Worm (Caenorhabditis elegans) whole organism, L1 larva: ENCODE results near the gene mrpl-16.
A peak's percentile ranks its signal among the peaks of the same experiment; 100 is the strongest.

Experiments used
- F16B12.6 ChIP-seq: fragments of 150-350 bp; optimal IDR thresholded peaks from 2 replicates; lab custom pipeline; 2014; ENCODE audit warnings: missing biosample characterization, missing genetic modification characterization
- aha-1 ChIP-seq: fragments of 150-350 bp; optimal IDR thresholded peaks from 2 replicates; lab custom pipeline; 2014; ENCODE audit warnings: missing biosample characterization, missing genetic modification characterization
- ceh-82 ChIP-seq, 3 experiments: fragments of 150-350 bp in 1 of 3; sonication (generic microtip) in 2 of 3; optimal IDR thresholded peaks; 2 replicates each; lab custom pipeline; 2014 to 2017; ENCODE audit warnings: missing biosample characterization in 3 of 3, missing genetic modification characterization in 3 of 3
- egl-13 ChIP-seq: sonication (generic microtip); optimal IDR thresholded peaks from 2 replicates; lab custom pipeline; 2016; ENCODE audit warnings: missing genotype, missing genetic modification reagents, missing genetic modification characterization, missing compliant biosample characterization
- fkh-10 ChIP-seq: sonication (generic microtip); optimal IDR thresholded peaks from 2 replicates; lab custom pipeline; 2017; ENCODE audit warnings: missing biosample characterization, missing genetic modification reagents, missing genetic modification characterization
- fos-1 ChIP-seq: fragments of 150-350 bp; optimal IDR thresholded peaks from 2 replicates; lab custom pipeline; 2014; ENCODE audit warnings: missing biosample characterization, missing genetic modification characterization
- mdl-1 ChIP-seq, 2 experiments: fragments of 150-350 bp; optimal IDR thresholded peaks; 2 replicates each; lab custom pipeline; 2014 to 2017; ENCODE audit warnings: missing biosample characterization in 2 of 2, missing genetic modification characterization in 2 of 2, inconsistent platforms in 1 of 2
- nhr-11 ChIP-seq: fragments of 150-350 bp; optimal IDR thresholded peaks from 2 replicates; lab custom pipeline; 2014; ENCODE audit warnings: missing biosample characterization, missing genetic modification characterization
- nhr-237 ChIP-seq: fragments of 150-350 bp; optimal IDR thresholded peaks from 2 replicates; lab custom pipeline; 2014; ENCODE audit warnings: missing biosample characterization, missing genetic modification characterization
- nhr-77 ChIP-seq: fragments of 150-350 bp; optimal IDR thresholded peaks from 2 replicates; lab custom pipeline; 2014; ENCODE audit warnings: missing biosample characterization, missing genetic modification characterization
- nhr-90 ChIP-seq: sonication (generic microtip); optimal IDR thresholded peaks from 2 replicates; lab custom pipeline; 2016; ENCODE audit warnings: mild to moderate bottlenecking, missing genetic modification characterization, missing compliant biosample characterization; ENCODE audit not compliant: poor library complexity
- ztf-11 ChIP-seq, 2 experiments: sonication (generic microtip); optimal IDR thresholded peaks; 2 replicates each; lab custom pipeline; 2016 to 2017; ENCODE audit warnings: missing genetic modification characterization in 2 of 2, missing biosample characterization in 1 of 2, missing compliant biosample characterization in 1 of 2

DNA sequence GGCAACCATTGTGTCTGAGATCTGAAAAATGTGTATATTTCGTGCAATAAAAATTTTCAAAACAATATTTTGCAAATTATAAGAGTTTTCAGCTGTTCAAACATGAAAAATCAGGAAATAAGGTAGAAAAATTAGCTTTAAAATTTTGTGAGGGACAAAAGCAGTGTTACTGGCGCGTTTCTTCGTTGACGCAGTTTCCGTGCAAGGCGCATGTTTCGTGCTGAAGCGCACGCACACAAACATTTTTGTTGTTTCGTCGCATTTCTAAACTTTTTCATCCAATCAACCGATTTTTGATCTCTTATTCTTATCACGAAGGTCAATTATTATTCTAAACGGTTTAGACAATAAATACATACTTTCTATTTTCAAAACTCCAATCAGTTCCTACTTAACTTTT, 10.9 kb upstream of the mrpl-16 start, which contains the start of gene nifk-1:
- TF ChIP-seq ztf-11 (tag; optimal IDR thresholded peaks at IDR 0.05; lab: Kevin White, UChicago) (no peak), aha-1 (tag; lab: Kevin White, UChicago) (no peak), egl-13 (no peak), nhr-237 (no peak), fkh-10 (GFP tag; lab: Kevin White, UChicago) (peak; percentile 10), nhr-11 (no peak), nhr-90 (tag; lab: Kevin White, UChicago) (peak; percentile 51), nhr-77 (tag; lab: Kevin White, UChicago) (peak; percentile 9), ceh-82 (tag; optimal IDR thresholded peaks at IDR 0.05; lab: Kevin White, UChicago) (peak; percentile 23 to 59 (median 43)), F16B12.6 (tag; lab: Kevin White, UChicago) (peak; percentile 46), fos-1 (tag; lab: Kevin White, UChicago) (peak; percentile 10), mdl-1 (tag; optimal IDR thresholded peaks at IDR 0.05; lab: Kevin White, UChicago) (peak in 1 of 2 experiments; percentile 31)
